Fruit fly (Drosophila melanogaster) whole organism, embryonic: ENCODE results near the gene HIP-R.

Experiments
- BEAF-32 ChIP-seq: fragments of 200-800 bp; sonication (Bioruptor generic); optimal IDR thresholded peaks from 3 replicates; lab custom pipeline; 2017; ENCODE audit warnings: missing biosample characterization, missing genetic modification characterization, mild to moderate bottlenecking, moderate library complexity, missing genetic modification reagents
- Bteb2 ChIP-seq: fragments of 200-800 bp; sonication (Bioruptor generic); optimal IDR thresholded peaks from 2 replicates; lab custom pipeline; 2016; ENCODE audit warnings: missing biosample characterization, missing genetic modification characterization
- CG1024 ChIP-seq: fragments of 200-800 bp; sonication (Bioruptor generic); IDR thresholded peaks from 2 replicates; pipeline ENCODE4 v1.3.6; 2022; ENCODE audit warnings: missing biosample characterization, missing genetic modification characterization
- CG10267 ChIP-seq: fragments of 200-800 bp; sonication (Bioruptor generic); optimal IDR thresholded peaks from 2 replicates; lab custom pipeline; 2018; ENCODE audit warnings: missing biosample characterization, mild to moderate bottlenecking, missing genetic modification characterization, moderate library complexity
- CG10274 ChIP-seq: fragments of 200-800 bp; sonication (Bioruptor generic); optimal IDR thresholded peaks from 3 replicates; lab custom pipeline; 2017; ENCODE audit warnings: missing biosample characterization, mild to moderate bottlenecking, missing genetic modification characterization
- CG10366 ChIP-seq: fragments of 200-800 bp; sonication (Bioruptor generic); IDR thresholded peaks from 2 replicates; pipeline ENCODE4 v1.3.6; 2022; ENCODE audit warnings: missing biosample characterization, missing genetic modification characterization
- CG10959 ChIP-seq: fragments of 200-800 bp; sonication (Bioruptor generic); IDR thresholded peaks from 2 replicates; pipeline ENCODE4 v1.3.6; 2022; ENCODE audit warnings: missing biosample characterization, missing genetic modification characterization
- CG11695 ChIP-seq: fragments of 200-800 bp; sonication (Bioruptor generic); IDR thresholded peaks from 3 replicates; pipeline ENCODE4 v1.3.6; 2022; ENCODE audit warnings: missing biosample characterization, missing genetic modification characterization
- CG12219 ChIP-seq: fragments of 200-800 bp; sonication (Bioruptor generic); optimal IDR thresholded peaks from 3 replicates; lab custom pipeline; 2018; ENCODE audit warnings: missing biosample characterization, mild to moderate bottlenecking, missing genetic modification characterization
- CG12299 ChIP-seq: fragments of 200-800 bp; sonication (Bioruptor generic); optimal IDR thresholded peaks from 2 replicates; lab custom pipeline; 2018; ENCODE audit warnings: missing biosample characterization, mild to moderate bottlenecking, missing genetic modification characterization
- CG14710 ChIP-seq: fragments of 200-800 bp; sonication (Bioruptor generic); optimal IDR thresholded peaks from 3 replicates; lab custom pipeline; 2019; ENCODE audit warnings: missing biosample characterization, mild to moderate bottlenecking, missing genetic modification characterization, moderate library complexity
- CG15514 ChIP-seq: fragments of 200-800 bp; sonication (Bioruptor generic); optimal IDR thresholded peaks from 3 replicates; lab custom pipeline; 2017; ENCODE audit warnings: missing biosample characterization, missing genetic modification characterization, mild to moderate bottlenecking, moderate library complexity, missing genetic modification reagents
- CG16815 ChIP-seq: fragments of 200-800 bp; sonication (Bioruptor generic); optimal IDR thresholded peaks from 3 replicates; lab custom pipeline; 2017; ENCODE audit warnings: missing biosample characterization, mild to moderate bottlenecking, missing genetic modification characterization
- CG2116 ChIP-seq: fragments of 200-800 bp; sonication (Bioruptor generic); optimal IDR thresholded peaks from 3 replicates; lab custom pipeline; 2018; ENCODE audit warnings: missing biosample characterization, mild to moderate bottlenecking, missing genetic modification characterization
- CG43689 ChIP-seq: fragments of 200-800 bp; sonication (Bioruptor generic); IDR thresholded peaks from 2 replicates; pipeline ENCODE4 v1.3.6; 2022; ENCODE audit warnings: missing biosample characterization, missing genetic modification characterization
- CG5953 ChIP-seq: fragments of 200-800 bp; sonication (Bioruptor generic); IDR thresholded peaks from 2 replicates; pipeline ENCODE4 v1.3.6; 2022; ENCODE audit warnings: missing biosample characterization, missing genetic modification characterization
- CG8290 ChIP-seq, 3 experiments: fragments of 200-800 bp; sonication (Bioruptor generic); optimal IDR thresholded peaks; 2 replicates each; lab custom pipeline; 2016 to 2019; ENCODE audit warnings: missing biosample characterization in 3 of 3, missing genetic modification characterization in 3 of 3, mild to moderate bottlenecking in 2 of 3, moderate library complexity in 1 of 3
- CG9437 ChIP-seq: fragments of 200-800 bp; sonication (Bioruptor generic); optimal IDR thresholded peaks from 2 replicates; lab custom pipeline; 2018; ENCODE audit warnings: missing biosample characterization, mild to moderate bottlenecking, missing genetic modification characterization
- CG9609 ChIP-seq: fragments of 200-800 bp; sonication (Bioruptor generic); optimal IDR thresholded peaks from 3 replicates; lab custom pipeline; 2016; ENCODE audit warnings: missing biosample characterization, missing genetic modification characterization
- CrebB ChIP-seq: fragments of 200-800 bp; sonication (Bioruptor generic); optimal IDR thresholded peaks from 3 replicates; lab custom pipeline; 2018; ENCODE audit warnings: missing biosample characterization, mild to moderate bottlenecking, missing genetic modification characterization
- D ChIP-seq, 2 experiments: fragments of 200-800 bp in 1 of 2; fragments of >200 bp in 1 of 2; sonication (Bioruptor generic) in 1 of 2; optimal IDR thresholded peaks; 2 replicates in 1 of 2; 3 replicates in 1 of 2; lab custom pipeline; 2017; ENCODE audit warnings: mild to moderate bottlenecking in 1 of 2, missing biosample characterization in 1 of 2, missing genetic modification characterization in 1 of 2, missing genetic modification reagents in 1 of 2
- Dek ChIP-seq: fragments of 200-800 bp; sonication (Bioruptor generic); optimal IDR thresholded peaks from 3 replicates; lab custom pipeline; 2019; ENCODE audit warnings: missing biosample characterization, mild to moderate bottlenecking, missing genetic modification characterization, moderate library complexity
- Dp ChIP-seq: fragments of 200-800 bp; sonication (Bioruptor generic); optimal IDR thresholded peaks from 2 replicates; lab custom pipeline; 2018; ENCODE audit warnings: missing biosample characterization, mild to moderate bottlenecking, missing genetic modification characterization, moderate library complexity
- Fer1 ChIP-seq: fragments of 200-800 bp; sonication (Bioruptor generic); optimal IDR thresholded peaks from 2 replicates; lab custom pipeline; 2017; ENCODE audit warnings: missing biosample characterization, mild to moderate bottlenecking, missing genetic modification characterization
- H15 ChIP-seq: fragments of 200-800 bp; sonication (Bioruptor generic); IDR thresholded peaks from 3 replicates; pipeline ENCODE4 v1.3.6; 2022; ENCODE audit warnings: missing biosample characterization, missing genetic modification characterization
- HLH3B ChIP-seq: fragments of 200-800 bp; sonication (Bioruptor generic); IDR thresholded peaks from 2 replicates; pipeline ENCODE4 v1.3.6; 2022; ENCODE audit warnings: missing biosample characterization, missing genetic modification characterization
- HmgZ ChIP-seq: fragments of 200-800 bp; sonication (Bioruptor generic); optimal IDR thresholded peaks from 2 replicates; lab custom pipeline; 2018; ENCODE audit warnings: missing biosample characterization, mild to moderate bottlenecking, missing genetic modification characterization
- Oli ChIP-seq: fragments of 200-800 bp; sonication (Bioruptor generic); optimal IDR thresholded peaks from 2 replicates; lab custom pipeline; 2018; ENCODE audit warnings: missing biosample characterization, mild to moderate bottlenecking, missing genetic modification characterization, moderate library complexity
- Sry-δ ChIP-seq: fragments of 200-800 bp; sonication (Bioruptor generic); optimal IDR thresholded peaks from 2 replicates; lab custom pipeline; 2016; ENCODE audit warnings: missing biosample characterization, missing genetic modification characterization
- aop ChIP-seq: fragments of 200-800 bp; sonication (Bioruptor generic); IDR thresholded peaks from 2 replicates; pipeline ENCODE4 v1.3.6; 2022; ENCODE audit warnings: missing biosample characterization, missing genetic modification characterization
- ase ChIP-seq: fragments of 200-800 bp; sonication (Bioruptor generic); IDR thresholded peaks from 3 replicates; pipeline ENCODE4 v1.3.6; 2022; ENCODE audit warnings: missing biosample characterization, missing genetic modification characterization
- ato ChIP-seq: fragments of 200-800 bp; sonication (Bioruptor generic); IDR thresholded peaks from 2 replicates; pipeline ENCODE4 v1.3.6; 2022; ENCODE audit warnings: missing biosample characterization, missing genetic modification characterization; ENCODE audit not compliant: partially characterized antibody
- bsh ChIP-seq, 2 experiments: fragments of 200-800 bp; sonication (Bioruptor generic); optimal IDR thresholded peaks; 2 replicates each; lab custom pipeline; 2017 to 2018; ENCODE audit warnings: mild to moderate bottlenecking in 2 of 2, missing biosample characterization in 2 of 2, missing genetic modification characterization in 2 of 2, moderate library complexity in 1 of 2
- caup ChIP-seq: fragments of 200-800 bp; sonication (Bioruptor generic); optimal IDR thresholded peaks from 3 replicates; lab custom pipeline; 2017; ENCODE audit warnings: missing biosample characterization, mild to moderate bottlenecking, missing genetic modification characterization, moderate library complexity; ENCODE audit not compliant: severe bottlenecking
- chinmo ChIP-seq: fragments of 200-800 bp; sonication (Bioruptor generic); IDR thresholded peaks from 4 replicates; pipeline ENCODE4 v1.3.6; 2022; ENCODE audit warnings: missing biosample characterization, missing genetic modification characterization; ENCODE audit not compliant: partially characterized antibody
- dm ChIP-seq: fragments of 200-800 bp; sonication (Bioruptor generic); optimal IDR thresholded peaks from 3 replicates; lab custom pipeline; 2016; ENCODE audit warnings: missing biosample characterization, missing genetic modification characterization
- en ChIP-seq: fragments of 200-800 bp; sonication (Bioruptor generic); optimal IDR thresholded peaks from 2 replicates; lab custom pipeline; 2016; ENCODE audit warnings: missing biosample characterization, missing genetic modification characterization
- hbn ChIP-seq: fragments of 200-800 bp; sonication (Bioruptor generic); IDR thresholded peaks from 2 replicates; pipeline ENCODE4 v1.3.6; 2022; ENCODE audit warnings: missing biosample characterization, missing genetic modification characterization; ENCODE audit not compliant: partially characterized antibody
- lilli ChIP-seq: fragments of 200-800 bp; sonication (Bioruptor generic); optimal IDR thresholded peaks from 3 replicates; lab custom pipeline; 2016; ENCODE audit warnings: missing biosample characterization, missing genetic modification characterization
- mld ChIP-seq: fragments of 200-800 bp; sonication (Bioruptor generic); IDR thresholded peaks from 3 replicates; pipeline ENCODE4 v1.3.6; 2022; ENCODE audit warnings: missing biosample characterization, missing genetic modification characterization; ENCODE audit not compliant: partially characterized antibody
- onecut ChIP-seq: fragments of 200-800 bp; sonication (Bioruptor generic); IDR thresholded peaks from 2 replicates; pipeline ENCODE4 v1.3.6; 2022; ENCODE audit warnings: missing biosample characterization, missing genetic modification characterization
- run ChIP-seq: fragments of 200-800 bp; sonication (Bioruptor generic); optimal IDR thresholded peaks from 3 replicates; lab custom pipeline; 2018; ENCODE audit warnings: missing biosample characterization, mild to moderate bottlenecking, missing genetic modification characterization
- sens-2 ChIP-seq: fragments of 200-800 bp; sonication (Bioruptor generic); IDR thresholded peaks from 2 replicates; pipeline ENCODE4 v1.3.6; 2022; ENCODE audit warnings: missing biosample characterization, missing genetic modification characterization
- slbo ChIP-seq: fragments of 200-800 bp; sonication (Bioruptor generic); IDR thresholded peaks from 2 replicates; pipeline ENCODE4 v1.3.6; 2022; ENCODE audit warnings: missing biosample characterization, missing genetic modification characterization
- slou ChIP-seq: fragments of 200-800 bp; sonication (Bioruptor generic); optimal IDR thresholded peaks from 3 replicates; lab custom pipeline; 2016; ENCODE audit warnings: missing biosample characterization, missing genetic modification characterization
- tin ChIP-seq: fragments of 200-800 bp; sonication (Bioruptor generic); optimal IDR thresholded peaks from 3 replicates; lab custom pipeline; 2016; ENCODE audit warnings: missing biosample characterization, missing genetic modification characterization
- tio ChIP-seq: fragments of 200-800 bp; sonication (Bioruptor generic); optimal IDR thresholded peaks from 2 replicates; lab custom pipeline; 2017; ENCODE audit warnings: missing biosample characterization, missing genetic modification characterization, inconsistent platforms
- zf30C ChIP-seq: fragments of 200-800 bp; sonication (Bioruptor generic); optimal IDR thresholded peaks from 3 replicates; lab custom pipeline; 2018; ENCODE audit warnings: missing biosample characterization, mild to moderate bottlenecking, missing genetic modification characterization

Gene HIP-R

DNA sequence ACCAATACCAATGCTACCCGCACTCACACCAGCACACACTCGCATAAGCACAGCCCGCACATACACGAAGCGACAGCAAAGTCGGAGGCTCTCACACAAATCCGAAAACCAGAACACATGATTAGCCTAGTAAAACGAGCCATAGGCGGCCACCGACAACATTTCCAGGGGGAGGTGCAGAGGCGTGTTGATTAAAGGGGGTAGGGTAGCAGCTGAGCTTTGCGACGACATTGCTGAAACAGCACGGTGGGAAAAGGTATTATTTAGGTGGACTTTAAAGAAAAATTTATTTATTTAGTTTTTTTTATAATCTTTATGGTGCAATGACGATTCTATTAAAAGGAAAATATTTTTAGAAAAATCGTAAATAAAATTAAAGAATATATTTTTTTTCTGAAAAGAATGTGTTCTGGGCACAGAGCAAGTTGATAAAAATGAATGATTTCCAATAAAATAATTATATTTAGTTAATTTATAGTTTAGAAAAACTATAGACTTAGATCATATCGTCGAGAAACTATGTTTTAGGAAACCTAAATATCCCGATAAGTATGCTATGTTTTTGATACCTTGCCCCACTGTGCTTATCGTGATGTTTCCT, 45.8 kb upstream of the HIP-R start (continued):
- TF ChIP-seq sens-2 (GFP tag; lab: Robert Waterston, UW) = no peak
- TF ChIP-seq CG12219 (GFP tag; lab: Kevin White, UChicago) = no peak
- no peak for TF ChIP-seq dm (GFP tag; lab: Kevin White, UChicago)
- TF ChIP-seq HLH3B (GFP tag; lab: Robert Waterston, UW) = peak; percentile 77
- TF ChIP-seq run (tag; lab: Kevin White, UChicago) = no peak
- peak; percentile 49 for TF ChIP-seq CG2116 (GFP tag; lab: Kevin White, UChicago)
- peak; percentile 47; the same call in 1 of the 2 replicates for TF ChIP-seq aop (GFP tag; lab: Robert Waterston, UW)
- TF ChIP-seq zf30C (GFP tag; lab: Kevin White, UChicago) = no peak
- TF ChIP-seq CG9609 (GFP tag; lab: Kevin White, UChicago) = no peak
- peak; percentile 24 for TF ChIP-seq lilli
- no peak for TF ChIP-seq hbn (GFP tag; lab: Robert Waterston, UW)
- TF ChIP-seq CG10274 (GFP tag; lab: Kevin White, UChicago) = peak; percentile 30
- TF ChIP-seq CG43689 (GFP tag; lab: Robert Waterston, UW) = peak; percentile 37
- peak; percentile 78 for TF ChIP-seq CG16815
- no peak for TF ChIP-seq Dp
- TF ChIP-seq CG5953 = peak; percentile 46
- TF ChIP-seq slou (GFP tag; lab: Kevin White, UChicago) = peak; percentile 72
- peak; percentile 91 for TF ChIP-seq tio (GFP tag; lab: Kevin White, UChicago)
- no peak for TF ChIP-seq ato
- peak; percentile 69 for TF ChIP-seq CG12299 (tag; lab: Kevin White, UChicago)
- peak; percentile 91 for TF ChIP-seq Oli (tag; lab: Kevin White, UChicago)
- TF ChIP-seq D (optimal IDR thresholded peaks at IDR 0.05; lab: Kevin White, UChicago) = no peak
- peak; percentile 89 for TF ChIP-seq D (GFP tag; optimal IDR thresholded peaks at IDR 0.05; lab: Kevin White, UChicago)
- TF ChIP-seq CG10267 (tag; lab: Kevin White, UChicago) = peak; percentile 83
- peak; percentile 70 for TF ChIP-seq CG10366
- TF ChIP-seq Bteb2 (GFP tag; lab: Kevin White, UChicago) = no peak
- peak; percentile 67; the same call in 2 of the 3 replicates for TF ChIP-seq H15 (GFP tag; lab: Robert Waterston, UW)
- TF ChIP-seq caup (GFP tag; lab: Kevin White, UChicago) = peak; percentile 66
- TF ChIP-seq CG14710 (tag; lab: Kevin White, UChicago) = peak; percentile 86
- TF ChIP-seq CG11695 (GFP tag; lab: Robert Waterston, UW) = peak; percentile 82
- peak; percentile 3 for TF ChIP-seq onecut (GFP tag; lab: Robert Waterston, UW)
- peak; percentile 91 for TF ChIP-seq CG9437 (GFP tag; lab: Kevin White, UChicago)
- peak; percentile 69 for TF ChIP-seq ase
- TF ChIP-seq slbo (GFP tag; lab: Robert Waterston, UW) = peak; percentile 85
- peak; percentile 66 for TF ChIP-seq tin (GFP tag; lab: Kevin White, UChicago)
- TF ChIP-seq bsh (GFP tag; optimal IDR thresholded peaks at IDR 0.05; lab: Kevin White, UChicago) = peak; percentile 37 to 85
- no peak for TF ChIP-seq en (GFP tag; lab: Kevin White, UChicago)
- peak; percentile 88 for TF ChIP-seq Dek (tag; lab: Kevin White, UChicago)
- peak; percentile 39 for TF ChIP-seq CG15514
- TF ChIP-seq CrebB (tag; lab: Kevin White, UChicago) = no peak
- no peak for TF ChIP-seq mld
- TF ChIP-seq Sry-δ (GFP tag; lab: Kevin White, UChicago) = no peak
- TF ChIP-seq Fer1 (GFP tag; lab: Kevin White, UChicago) = peak; percentile 83
- TF ChIP-seq CG10959 = 0 out of 2 replicates have a peak, but pooled peaks have one; percentile 19
- no peak for TF ChIP-seq BEAF-32 (GFP tag; lab: Kevin White, UChicago)
- peak; percentile 63 for TF ChIP-seq chinmo
- no peak for TF ChIP-seq CG1024
- peak; percentile 1 for TF ChIP-seq CG8290 (GFP tag; optimal IDR thresholded peaks at IDR 0.05; lab: Kevin White, UChicago)
- TF ChIP-seq CG8290 (tag; optimal IDR thresholded peaks at IDR 0.05; lab: Kevin White, UChicago) = peak in 1 of 2 experiments; percentile 47
- TF ChIP-seq HmgZ (tag; lab: Kevin White, UChicago) = no peak
